Fruit fly (Drosophila melanogaster) S2 (cell line): ENCODE measurements around the gene mora.

Experiments
- CG8478 ChIP-seq: fragments of >200 bp; optimal IDR thresholded peaks from 2 replicates; lab custom pipeline; 2018
- CTCF ChIP-seq, 2 experiments: fragments of >200 bp; optimal IDR thresholded peaks; 2 replicates each; lab custom pipeline; 2018

DNA sequence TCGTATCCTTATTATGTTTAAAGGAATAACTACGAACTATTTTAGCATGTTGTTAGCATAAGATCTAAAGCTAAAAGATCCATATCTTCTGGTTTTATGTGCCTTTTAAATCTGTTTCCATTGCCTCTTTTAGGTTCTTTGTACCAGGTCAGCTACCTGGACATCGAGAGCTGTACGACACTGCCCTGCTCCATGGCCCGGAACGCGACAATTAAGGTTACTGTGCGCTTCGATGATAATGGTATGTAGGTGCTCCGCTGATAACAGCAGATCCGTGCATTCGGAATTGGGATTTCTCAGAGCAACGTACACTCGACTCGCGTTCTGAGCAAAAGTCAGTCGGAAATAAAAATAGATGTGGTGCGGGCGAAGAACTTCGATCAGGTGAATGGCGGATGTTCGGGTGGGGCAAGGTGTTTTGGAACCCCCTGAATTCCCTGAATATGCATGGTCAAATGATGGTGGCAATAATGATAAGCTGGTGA lies 46.5 kb upstream of the mora start:
- TF ChIP-seq CTCF (optimal IDR thresholded peaks at IDR 0.05; lab: Kevin White, UChicago) (no peak), CG8478 (no peak)
